Fruit fly (Drosophila melanogaster) whole organism, embryonic: Measurements from ENCODE around the gene CG7728.

ENCODE experiments used
- B-H2 ChIP-seq: fragments of 200-800 bp; sonication (Bioruptor generic); optimal IDR thresholded peaks from 2 replicates; lab custom pipeline; 2018; ENCODE audit warnings: missing biosample characterization, mild to moderate bottlenecking, missing genetic modification characterization
- C15 ChIP-seq: fragments of 200-800 bp; sonication (Bioruptor generic); IDR thresholded peaks from 3 replicates; pipeline ENCODE4 v1.3.6; 2022; ENCODE audit warnings: missing biosample characterization, missing genetic modification characterization
- CG10274 ChIP-seq: fragments of 200-800 bp; sonication (Bioruptor generic); optimal IDR thresholded peaks from 3 replicates; lab custom pipeline; 2017; ENCODE audit warnings: missing biosample characterization, mild to moderate bottlenecking, missing genetic modification characterization
- CG10366 ChIP-seq: fragments of 200-800 bp; sonication (Bioruptor generic); IDR thresholded peaks from 2 replicates; pipeline ENCODE4 v1.3.6; 2022; ENCODE audit warnings: missing biosample characterization, missing genetic modification characterization
- CG11085 ChIP-seq: fragments of 200-800 bp; sonication (Bioruptor generic); IDR thresholded peaks from 2 replicates; pipeline ENCODE4 v1.3.6; 2022; ENCODE audit warnings: missing biosample characterization, missing genetic modification characterization
- CG11560 ChIP-seq: fragments of 200-800 bp; sonication (Bioruptor generic); IDR thresholded peaks from 3 replicates; pipeline ENCODE4 v1.3.6; 2022; ENCODE audit warnings: missing biosample characterization, missing genetic modification characterization
- CG12299 ChIP-seq: fragments of 200-800 bp; sonication (Bioruptor generic); optimal IDR thresholded peaks from 2 replicates; lab custom pipeline; 2018; ENCODE audit warnings: missing biosample characterization, mild to moderate bottlenecking, missing genetic modification characterization
- CG12769 ChIP-seq: fragments of 200-800 bp; sonication (Bioruptor generic); optimal IDR thresholded peaks from 2 replicates; lab custom pipeline; 2019; ENCODE audit warnings: missing biosample characterization, mild to moderate bottlenecking, missing genetic modification characterization, moderate library complexity
- CG13287 ChIP-seq: fragments of 200-800 bp; sonication (Bioruptor generic); IDR thresholded peaks from 2 replicates; pipeline ENCODE4 v1.3.6; 2022; ENCODE audit warnings: missing biosample characterization, missing genetic modification characterization; ENCODE audit not compliant: partially characterized antibody
- CG13775 ChIP-seq: fragments of 200-800 bp; sonication (Bioruptor generic); optimal IDR thresholded peaks from 3 replicates; lab custom pipeline; 2017; ENCODE audit warnings: missing biosample characterization, mild to moderate bottlenecking, missing genetic modification characterization
- CG13894 ChIP-seq: fragments of 200-800 bp; sonication (Bioruptor generic); optimal IDR thresholded peaks from 3 replicates; lab custom pipeline; 2018; ENCODE audit warnings: missing biosample characterization, mild to moderate bottlenecking, missing genetic modification characterization, moderate library complexity
- CG14965 ChIP-seq: fragments of 200-800 bp; sonication (Bioruptor generic); optimal IDR thresholded peaks from 2 replicates; lab custom pipeline; 2016; ENCODE audit warnings: missing biosample characterization, missing genetic modification characterization, borderline replicate concordance
- CG30020 ChIP-seq: fragments of 200-800 bp; optimal IDR thresholded peaks from 2 replicates; lab custom pipeline; 2019; ENCODE audit warnings: missing biosample characterization, mild to moderate bottlenecking, missing genetic modification characterization, moderate library complexity
- CG31224 ChIP-seq: fragments of 200-800 bp; sonication (Bioruptor generic); IDR thresholded peaks from 2 replicates; pipeline ENCODE4 v1.3.6; 2022; ENCODE audit warnings: missing biosample characterization, missing genetic modification characterization
- CG31441 ChIP-seq: fragments of 200-800 bp; sonication (Bioruptor generic); IDR thresholded peaks from 2 replicates; pipeline ENCODE4 v1.3.6; 2022; ENCODE audit warnings: missing biosample characterization, missing genetic modification characterization
- CG3163 ChIP-seq: fragments of 200-800 bp; sonication (Bioruptor generic); optimal IDR thresholded peaks from 3 replicates; lab custom pipeline; 2016; ENCODE audit warnings: missing biosample characterization, missing genetic modification characterization
- CG34422 ChIP-seq: fragments of 200-800 bp; sonication (Bioruptor generic); IDR thresholded peaks from 3 replicates; pipeline ENCODE4 v1.3.6; 2022; ENCODE audit warnings: missing biosample characterization, missing genetic modification characterization
- CG4707 ChIP-seq: fragments of 200-800 bp; sonication (Bioruptor generic); optimal IDR thresholded peaks from 2 replicates; lab custom pipeline; 2018; ENCODE audit warnings: missing biosample characterization, mild to moderate bottlenecking, missing genetic modification characterization, moderate library complexity
- CG6689 ChIP-seq: fragments of 200-800 bp; sonication (Bioruptor generic); IDR thresholded peaks from 2 replicates; pipeline ENCODE4 v1.3.6; 2022; ENCODE audit warnings: missing biosample characterization, missing genetic modification characterization
- CG7987 ChIP-seq: fragments of 200-800 bp; sonication (Bioruptor generic); optimal IDR thresholded peaks from 2 replicates; lab custom pipeline; 2018; ENCODE audit warnings: missing biosample characterization, mild to moderate bottlenecking, missing genetic modification characterization, moderate library complexity
- CHES-1-like ChIP-seq: fragments of 200-800 bp; sonication (Bioruptor generic); optimal IDR thresholded peaks from 2 replicates; lab custom pipeline; 2016; ENCODE audit warnings: missing biosample characterization, missing genetic modification characterization
- CTCF ChIP-seq: fragments of 200-800 bp; sonication (Bioruptor generic); optimal IDR thresholded peaks from 2 replicates; lab custom pipeline; 2017; ENCODE audit warnings: missing biosample characterization, mild to moderate bottlenecking, missing genetic modification characterization, moderate library complexity
- D ChIP-seq, 2 experiments: fragments of 200-800 bp in 1 of 2; fragments of >200 bp in 1 of 2; sonication (Bioruptor generic) in 1 of 2; optimal IDR thresholded peaks; 2 replicates in 1 of 2; 3 replicates in 1 of 2; lab custom pipeline; 2017; ENCODE audit warnings: mild to moderate bottlenecking in 1 of 2, missing biosample characterization in 1 of 2, missing genetic modification characterization in 1 of 2, missing genetic modification reagents in 1 of 2
- Gsc ChIP-seq: fragments of 200-800 bp; sonication (Bioruptor generic); IDR thresholded peaks from 2 replicates; pipeline ENCODE4 v1.3.6; 2022; ENCODE audit warnings: missing biosample characterization, missing genetic modification characterization
- Hmx ChIP-seq: fragments of 200-800 bp; sonication (Bioruptor generic); optimal IDR thresholded peaks from 2 replicates; lab custom pipeline; 2016; ENCODE audit warnings: missing biosample characterization, missing genetic modification characterization
- Hsf ChIP-seq: fragments of 200-800 bp; sonication (Bioruptor generic); optimal IDR thresholded peaks from 3 replicates; lab custom pipeline; 2016; ENCODE audit warnings: missing biosample characterization, missing genetic modification characterization
- Mes4 ChIP-seq: fragments of 200-800 bp; sonication (Bioruptor generic); optimal IDR thresholded peaks from 2 replicates; lab custom pipeline; 2016; ENCODE audit warnings: missing biosample characterization, missing genetic modification characterization
- Myb ChIP-seq: fragments of 200-800 bp; sonication (Bioruptor generic); optimal IDR thresholded peaks from 2 replicates; lab custom pipeline; 2016; ENCODE audit warnings: missing biosample characterization, missing genetic modification characterization
- Nf-YA ChIP-seq: fragments of 200-800 bp; sonication (Bioruptor generic); IDR thresholded peaks from 2 replicates; pipeline ENCODE4 v1.3.6; 2022; ENCODE audit warnings: missing biosample characterization, missing genetic modification characterization
- Ptx1 ChIP-seq: fragments of 200-800 bp; sonication (Bioruptor generic); IDR thresholded peaks from 2 replicates; pipeline ENCODE4 v1.3.6; 2022; ENCODE audit warnings: missing biosample characterization, missing genetic modification characterization
- Spps ChIP-seq: fragments of 200-800 bp; sonication (Bioruptor generic); optimal IDR thresholded peaks from 2 replicates; lab custom pipeline; 2018; ENCODE audit warnings: missing biosample characterization, mild to moderate bottlenecking, missing genetic modification characterization
- Xrp1 ChIP-seq: fragments of 200-800 bp; sonication (Bioruptor generic); IDR thresholded peaks from 2 replicates; pipeline ENCODE4 v1.3.6; 2022; ENCODE audit warnings: missing biosample characterization, missing genetic modification characterization
- al ChIP-seq: fragments of 200-800 bp; sonication (Bioruptor generic); IDR thresholded peaks from 2 replicates; pipeline ENCODE4 v1.3.6; 2022; ENCODE audit warnings: missing biosample characterization, missing genetic modification characterization
- croc ChIP-seq: fragments of 200-800 bp; sonication (Bioruptor generic); conservative IDR thresholded peaks from 3 replicates; pipeline ENCODE4 v1.3.6; 2022; ENCODE audit warnings: missing biosample characterization, missing genetic modification characterization
- dan ChIP-seq: fragments of 200-800 bp; sonication (Bioruptor generic); IDR thresholded peaks from 2 replicates; pipeline ENCODE4 v1.3.6; 2022; ENCODE audit warnings: missing biosample characterization, missing genetic modification characterization
- danr ChIP-seq: fragments of 200-800 bp; sonication (Bioruptor generic); IDR thresholded peaks from 2 replicates; pipeline ENCODE4 v1.3.6; 2022; ENCODE audit warnings: missing biosample characterization, missing genetic modification characterization
- esg ChIP-seq: fragments of 200-800 bp; sonication (Bioruptor generic); conservative IDR thresholded peaks from 2 replicates; pipeline ENCODE4 v1.3.6; 2022; ENCODE audit warnings: missing biosample characterization, missing genetic modification characterization
- fd96Cb ChIP-seq: fragments of 200-800 bp; sonication (Bioruptor generic); optimal IDR thresholded peaks from 2 replicates; lab custom pipeline; 2018; ENCODE audit warnings: missing biosample characterization, mild to moderate bottlenecking, missing genetic modification characterization, moderate library complexity
- gce ChIP-seq: fragments of 200-800 bp; sonication (Bioruptor generic); IDR thresholded peaks from 3 replicates; pipeline ENCODE4 v1.3.6; 2022; ENCODE audit warnings: missing biosample characterization, missing genetic modification characterization
- ham ChIP-seq: fragments of 200-800 bp; sonication (Bioruptor generic); IDR thresholded peaks from 2 replicates; pipeline ENCODE4 v1.3.6; 2022; ENCODE audit warnings: missing biosample characterization, missing genetic modification characterization
- hb ChIP-seq: fragments of 200-800 bp; sonication (Bioruptor generic); IDR thresholded peaks from 3 replicates; pipeline ENCODE4 v1.3.6; 2022; ENCODE audit warnings: missing biosample characterization, missing genetic modification characterization; ENCODE audit not compliant: partially characterized antibody
- klu ChIP-seq: fragments of 200-800 bp; sonication (Bioruptor generic); IDR thresholded peaks from 2 replicates; pipeline ENCODE4 v1.3.6; 2022; ENCODE audit warnings: missing biosample characterization, missing genetic modification characterization
- nmo ChIP-seq: fragments of 200-800 bp; sonication (Bioruptor generic); optimal IDR thresholded peaks from 2 replicates; lab custom pipeline; 2018; ENCODE audit warnings: missing biosample characterization, mild to moderate bottlenecking, missing genetic modification characterization, moderate library complexity
- pita ChIP-seq: fragments of 200-800 bp; sonication (Bioruptor generic); optimal IDR thresholded peaks from 2 replicates; lab custom pipeline; 2017; ENCODE audit warnings: missing biosample characterization, mild to moderate bottlenecking, missing genetic modification characterization
- psq ChIP-seq: fragments of 200-800 bp; sonication (Bioruptor generic); optimal IDR thresholded peaks from 2 replicates; lab custom pipeline; 2017; ENCODE audit warnings: missing biosample characterization, missing genetic modification characterization
- run ChIP-seq: fragments of 200-800 bp; sonication (Bioruptor generic); optimal IDR thresholded peaks from 3 replicates; lab custom pipeline; 2018; ENCODE audit warnings: missing biosample characterization, mild to moderate bottlenecking, missing genetic modification characterization
- sob ChIP-seq: fragments of 200-800 bp; sonication (Bioruptor generic); IDR thresholded peaks from 2 replicates; pipeline ENCODE4 v1.3.6; 2022; ENCODE audit warnings: missing biosample characterization, missing genetic modification characterization
- sqz ChIP-seq: fragments of 200-800 bp; sonication (Bioruptor generic); optimal IDR thresholded peaks from 3 replicates; lab custom pipeline; 2018; ENCODE audit warnings: missing biosample characterization, mild to moderate bottlenecking, missing genetic modification characterization
- sr ChIP-seq: fragments of 200-800 bp; sonication (Bioruptor generic); IDR thresholded peaks from 3 replicates; pipeline ENCODE4 v1.3.6; 2022; ENCODE audit warnings: missing biosample characterization, missing genetic modification characterization
- toy ChIP-seq: fragments of 200-800 bp; sonication (Bioruptor generic); IDR thresholded peaks from 2 replicates; pipeline ENCODE4 v1.3.6; 2022; ENCODE audit warnings: missing biosample characterization, missing genetic modification characterization
- tx ChIP-seq: fragments of 200-800 bp; sonication (Bioruptor generic); optimal IDR thresholded peaks from 2 replicates; lab custom pipeline; 2016; ENCODE audit warnings: missing biosample characterization, missing genetic modification characterization
- wdn ChIP-seq: fragments of 200-800 bp; sonication (Bioruptor generic); IDR thresholded peaks from 2 replicates; pipeline ENCODE4 v1.3.6; 2022; ENCODE audit warnings: missing biosample characterization, missing genetic modification characterization
- yki ChIP-seq: fragments of >200 bp; optimal IDR thresholded peaks from 3 replicates; lab custom pipeline; 2018
- zfh1 ChIP-seq: fragments of 200-800 bp; sonication (Bioruptor generic); IDR thresholded peaks from 3 replicates; pipeline ENCODE4 v1.3.6; 2022; ENCODE audit warnings: missing biosample characterization, missing genetic modification characterization

CG7728 gene

DNA sequence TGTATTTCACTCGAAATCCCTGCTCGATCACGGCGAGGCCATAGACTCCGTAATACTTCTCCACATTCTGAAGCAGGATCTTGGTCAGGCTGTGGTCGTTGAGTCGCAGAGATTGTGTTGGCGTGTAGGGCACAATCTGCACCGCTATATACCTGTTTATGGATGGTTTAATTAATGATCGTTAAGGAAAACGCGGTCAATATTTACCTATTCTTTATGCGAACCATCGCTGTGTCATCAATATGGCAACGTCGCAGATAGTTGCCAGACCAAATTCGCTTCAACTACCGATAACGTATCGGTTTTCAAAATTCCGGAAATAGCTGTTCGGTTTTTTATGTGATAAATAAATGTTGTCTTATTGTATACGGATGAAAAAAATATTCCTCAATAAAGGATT is 28.5 kb downstream of the CG7728 start, which contains the start of gene Pop5 (continued):
- TF ChIP-seq croc (no peak), Ptx1 (GFP tag; lab: Robert Waterston, UW) (no peak), sqz (no peak), gce (no peak), Nf-YA (GFP tag; lab: Robert Waterston, UW) (no peak), Gsc (GFP tag; lab: Robert Waterston, UW) (no peak), klu (GFP tag; lab: Robert Waterston, UW) (no peak), sr (GFP tag; lab: Robert Waterston, UW) (no peak), CTCF (GFP tag; lab: Kevin White, UChicago) (no peak), CG30020 (tag; lab: Kevin White, UChicago) (peak; percentile 28), Myb (GFP tag; lab: Kevin White, UChicago) (peak; percentile 81), CG34422 (GFP tag; lab: Robert Waterston, UW) (0 out of 3 replicates have a peak, but pooled peaks have one; percentile 32), CG11560 (tag; lab: Robert Waterston, UW) (no peak), CG31224 (GFP tag; lab: Robert Waterston, UW) (no peak), al (GFP tag; lab: Robert Waterston, UW) (no peak), fd96Cb (tag; lab: Kevin White, UChicago) (no peak), C15 (GFP tag; lab: Robert Waterston, UW) (no peak), danr (GFP tag; lab: Robert Waterston, UW) (no peak), CG12299 (tag; lab: Kevin White, UChicago) (no peak), CG12769 (tag; lab: Kevin White, UChicago) (no peak), D (optimal IDR thresholded peaks at IDR 0.05; lab: Kevin White, UChicago) (no peak), D (GFP tag; optimal IDR thresholded peaks at IDR 0.05; lab: Kevin White, UChicago) (no peak), psq (GFP tag; lab: Kevin White, UChicago) (no peak), yki (no peak), Mes4 (GFP tag; lab: Kevin White, UChicago) (peak; percentile 0), CG31441 (GFP tag; lab: Robert Waterston, UW) (no peak), CG7987 (GFP tag; lab: Kevin White, UChicago) (peak; percentile 39), CG13894 (tag; lab: Kevin White, UChicago) (no peak), CG3163 (GFP tag; lab: Kevin White, UChicago) (no peak), pita (GFP tag; lab: Kevin White, UChicago) (no peak), ham (GFP tag; lab: Robert Waterston, UW) (no peak), B-H2 (GFP tag; lab: Kevin White, UChicago) (peak; percentile 50), Spps (tag; lab: Kevin White, UChicago) (no peak), sob (GFP tag; lab: Robert Waterston, UW) (no peak), CG4707 (GFP tag; lab: Kevin White, UChicago) (no peak), esg (no peak), CG13287 (peak; percentile 34; the same call in 1 of the 2 replicates), CG11085 (no peak), CG6689 (GFP tag; lab: Robert Waterston, UW) (no peak), CG14965 (GFP tag; lab: Kevin White, UChicago) (no peak), Hsf (peak; percentile 3), CG13775 (GFP tag; lab: Kevin White, UChicago) (no peak), toy (GFP tag; lab: Robert Waterston, UW) (no peak), Xrp1 (GFP tag; lab: Robert Waterston, UW) (no peak), dan (GFP tag; lab: Robert Waterston, UW) (no peak), CG10366 (GFP tag; lab: Robert Waterston, UW) (no peak), run (no peak), tx (GFP tag; lab: Kevin White, UChicago) (no peak), CHES-1-like (GFP tag; lab: Kevin White, UChicago) (no peak), nmo (peak; percentile 35), hb (GFP tag; lab: Robert Waterston, UW) (no peak; the same call in 2 of the 3 replicates), zfh1 (GFP tag; lab: Robert Waterston, UW) (no peak), CG10274 (no peak), wdn (GFP tag; lab: Robert Waterston, UW) (no peak), Hmx (GFP tag; lab: Kevin White, UChicago) (no peak)
